Fruit fly (Drosophila melanogaster) whole organism, embryonic: ENCODE data around the gene CG15382.

Source experiments
- Atf-2 ChIP-seq: fragments of 200-800 bp; sonication (Bioruptor generic); optimal IDR thresholded peaks from 2 replicates; lab custom pipeline; 2016; ENCODE audit warnings: missing biosample characterization, missing genetic modification characterization
- CG1024 ChIP-seq: fragments of 200-800 bp; sonication (Bioruptor generic); IDR thresholded peaks from 2 replicates; pipeline ENCODE4 v1.3.6; 2022; ENCODE audit warnings: missing biosample characterization, missing genetic modification characterization
- CG11085 ChIP-seq: fragments of 200-800 bp; sonication (Bioruptor generic); IDR thresholded peaks from 2 replicates; pipeline ENCODE4 v1.3.6; 2022; ENCODE audit warnings: missing biosample characterization, missing genetic modification characterization
- CG11398 ChIP-seq: fragments of 200-800 bp; sonication (Bioruptor generic); optimal IDR thresholded peaks from 2 replicates; lab custom pipeline; 2016; ENCODE audit warnings: missing biosample characterization, missing genetic modification characterization
- CG11695 ChIP-seq: fragments of 200-800 bp; sonication (Bioruptor generic); IDR thresholded peaks from 3 replicates; pipeline ENCODE4 v1.3.6; 2022; ENCODE audit warnings: missing biosample characterization, missing genetic modification characterization
- CG11723 ChIP-seq: fragments of 200-800 bp; sonication (Bioruptor generic); optimal IDR thresholded peaks from 2 replicates; lab custom pipeline; 2017; ENCODE audit warnings: missing biosample characterization, mild to moderate bottlenecking, missing genetic modification characterization
- CG1647 ChIP-seq: fragments of 200-800 bp; sonication (Bioruptor generic); optimal IDR thresholded peaks from 3 replicates; lab custom pipeline; 2016; ENCODE audit warnings: missing biosample characterization, missing genetic modification characterization
- CG17361 ChIP-seq: fragments of 200-800 bp; sonication (Bioruptor generic); IDR thresholded peaks from 3 replicates; pipeline ENCODE4 v1.3.6; 2022; ENCODE audit warnings: missing biosample characterization, missing genetic modification characterization
- CG17912 ChIP-seq: fragments of 200-800 bp; sonication (Bioruptor generic); optimal IDR thresholded peaks from 2 replicates; lab custom pipeline; 2018; ENCODE audit warnings: missing biosample characterization, mild to moderate bottlenecking, missing genetic modification characterization
- CG18619 ChIP-seq: fragments of 200-800 bp; sonication (Bioruptor generic); optimal IDR thresholded peaks from 3 replicates; lab custom pipeline; 2017; ENCODE audit warnings: missing biosample characterization, mild to moderate bottlenecking, missing genetic modification characterization
- CG2678 ChIP-seq: fragments of 200-800 bp; sonication (Bioruptor generic); optimal IDR thresholded peaks from 3 replicates; lab custom pipeline; 2019; ENCODE audit warnings: missing biosample characterization, mild to moderate bottlenecking, missing genetic modification characterization, moderate library complexity
- CG30020 ChIP-seq: fragments of 200-800 bp; optimal IDR thresholded peaks from 2 replicates; lab custom pipeline; 2019; ENCODE audit warnings: missing biosample characterization, mild to moderate bottlenecking, missing genetic modification characterization, moderate library complexity
- CG3281 ChIP-seq: fragments of 200-800 bp; sonication (Bioruptor generic); optimal IDR thresholded peaks from 3 replicates; lab custom pipeline; 2017; ENCODE audit warnings: missing biosample characterization, mild to moderate bottlenecking, missing genetic modification characterization
- CG33213 ChIP-seq: fragments of 200-800 bp; sonication (Bioruptor generic); optimal IDR thresholded peaks from 3 replicates; lab custom pipeline; 2016; ENCODE audit warnings: missing biosample characterization, missing genetic modification characterization
- CG33557 ChIP-seq: fragments of 200-800 bp; sonication (Bioruptor generic); optimal IDR thresholded peaks from 2 replicates; lab custom pipeline; 2019; ENCODE audit warnings: missing biosample characterization, mild to moderate bottlenecking, missing genetic modification characterization, moderate library complexity
- CG4404 ChIP-seq: fragments of 200-800 bp; sonication (Bioruptor generic); IDR thresholded peaks from 2 replicates; pipeline ENCODE4 v1.3.6; 2022; ENCODE audit warnings: missing biosample characterization, missing genetic modification characterization
- CG4617 ChIP-seq: fragments of 200-800 bp; sonication (Bioruptor generic); optimal IDR thresholded peaks from 3 replicates; lab custom pipeline; 2016; ENCODE audit warnings: missing biosample characterization, missing genetic modification characterization, borderline replicate concordance
- CG4730 ChIP-seq: fragments of 200-800 bp; sonication (Bioruptor generic); IDR thresholded peaks from 2 replicates; pipeline ENCODE4 v1.3.6; 2022; ENCODE audit warnings: missing biosample characterization, missing genetic modification characterization
- CG5245 ChIP-seq: fragments of 200-800 bp; sonication (Bioruptor generic); optimal IDR thresholded peaks from 3 replicates; lab custom pipeline; 2016; ENCODE audit warnings: missing biosample characterization, missing genetic modification characterization
- CG6765 ChIP-seq: fragments of 200-800 bp; sonication (Bioruptor generic); optimal IDR thresholded peaks from 3 replicates; lab custom pipeline; 2017; ENCODE audit warnings: missing biosample characterization, mild to moderate bottlenecking, missing genetic modification characterization
- CG6791 ChIP-seq: fragments of 200-800 bp; sonication (Bioruptor generic); IDR thresholded peaks from 3 replicates; pipeline ENCODE4 v1.3.6; 2022; ENCODE audit warnings: missing biosample characterization, missing genetic modification characterization; ENCODE audit not compliant: partially characterized antibody
- CG7372 ChIP-seq: fragments of 200-800 bp; sonication (Bioruptor generic); IDR thresholded peaks from 2 replicates; pipeline ENCODE4 v1.3.6; 2022; ENCODE audit warnings: missing biosample characterization, missing genetic modification characterization
- CG9437 ChIP-seq: fragments of 200-800 bp; sonication (Bioruptor generic); optimal IDR thresholded peaks from 2 replicates; lab custom pipeline; 2018; ENCODE audit warnings: missing biosample characterization, mild to moderate bottlenecking, missing genetic modification characterization
- D19A ChIP-seq: fragments of 200-800 bp; optimal IDR thresholded peaks from 3 replicates; lab custom pipeline; 2019; ENCODE audit warnings: missing biosample characterization, mild to moderate bottlenecking, missing genetic modification characterization, moderate library complexity
- E2f2 ChIP-seq: fragments of 200-800 bp; sonication (Bioruptor generic); IDR thresholded peaks from 2 replicates; pipeline ENCODE4 v1.3.6; 2022; ENCODE audit warnings: missing biosample characterization, missing genetic modification characterization
- H15 ChIP-seq: fragments of 200-800 bp; sonication (Bioruptor generic); IDR thresholded peaks from 3 replicates; pipeline ENCODE4 v1.3.6; 2022; ENCODE audit warnings: missing biosample characterization, missing genetic modification characterization
- Hey ChIP-seq: fragments of 200-800 bp; sonication (Bioruptor generic); optimal IDR thresholded peaks from 3 replicates; lab custom pipeline; 2018; ENCODE audit warnings: missing biosample characterization, mild to moderate bottlenecking, missing genetic modification characterization
- Lpt ChIP-seq: fragments of >200 bp; optimal IDR thresholded peaks from 2 replicates; lab custom pipeline; 2018; ENCODE audit warnings: missing biosample characterization, missing genetic modification characterization
- MBD-R2 ChIP-seq: fragments of 200-800 bp; sonication (Bioruptor generic); IDR thresholded peaks from 2 replicates; pipeline ENCODE4 v1.3.6; 2022; ENCODE audit warnings: missing biosample characterization, missing genetic modification characterization
- PHDP ChIP-seq: fragments of 200-800 bp; sonication (Bioruptor generic); optimal IDR thresholded peaks from 3 replicates; lab custom pipeline; 2018; ENCODE audit warnings: missing biosample characterization, mild to moderate bottlenecking, missing genetic modification characterization, moderate library complexity
- Rfx ChIP-seq: fragments of 200-800 bp; sonication (Bioruptor generic); IDR thresholded peaks from 2 replicates; pipeline ENCODE4 v1.3.6; 2022; ENCODE audit warnings: missing biosample characterization, missing genetic modification characterization
- Scr ChIP-seq: fragments of 200-800 bp; sonication (Bioruptor generic); IDR thresholded peaks from 2 replicates; pipeline ENCODE4 v1.3.6; 2022; ENCODE audit warnings: missing biosample characterization, missing genetic modification characterization; ENCODE audit not compliant: partially characterized antibody
- Sox100B ChIP-seq: fragments of 200-800 bp; sonication (Bioruptor generic); optimal IDR thresholded peaks from 3 replicates; lab custom pipeline; 2018; ENCODE audit warnings: missing biosample characterization, mild to moderate bottlenecking, missing genetic modification characterization
- Sry-δ ChIP-seq: fragments of 200-800 bp; sonication (Bioruptor generic); optimal IDR thresholded peaks from 2 replicates; lab custom pipeline; 2016; ENCODE audit warnings: missing biosample characterization, missing genetic modification characterization
- YL-1 ChIP-seq: fragments of 200-800 bp; sonication (Bioruptor generic); optimal IDR thresholded peaks from 3 replicates; lab custom pipeline; 2017; ENCODE audit warnings: missing biosample characterization, mild to moderate bottlenecking, missing genetic modification characterization
- amos ChIP-seq: fragments of 200-800 bp; sonication (Bioruptor generic); IDR thresholded peaks from 2 replicates; pipeline ENCODE4 v1.3.6; 2022; ENCODE audit warnings: missing biosample characterization, missing genetic modification characterization; ENCODE audit not compliant: partially characterized antibody
- crc ChIP-seq: fragments of 200-800 bp; sonication (Bioruptor generic); optimal IDR thresholded peaks from 2 replicates; lab custom pipeline; 2016; ENCODE audit warnings: missing biosample characterization, missing genetic modification characterization
- disco-r ChIP-seq: fragments of 200-800 bp; sonication (Bioruptor generic); optimal IDR thresholded peaks from 2 replicates; lab custom pipeline; 2016; ENCODE audit warnings: missing biosample characterization, missing genetic modification characterization
- exex ChIP-seq: fragments of 200-800 bp; sonication (Bioruptor generic); optimal IDR thresholded peaks from 4 replicates; lab custom pipeline; 2018; ENCODE audit warnings: missing biosample characterization, mild to moderate bottlenecking, missing genetic modification characterization, moderate library complexity
- ftz-f1 ChIP-seq: fragments of 200-800 bp; sonication (Bioruptor generic); optimal IDR thresholded peaks from 2 replicates; lab custom pipeline; 2016; ENCODE audit warnings: missing biosample characterization, missing genetic modification characterization
- grau ChIP-seq: fragments of 200-800 bp; optimal IDR thresholded peaks from 3 replicates; lab custom pipeline; 2019; ENCODE audit warnings: missing biosample characterization, mild to moderate bottlenecking, missing genetic modification characterization, moderate library complexity
- grn ChIP-seq: fragments of 200-800 bp; sonication (Bioruptor generic); optimal IDR thresholded peaks from 3 replicates; lab custom pipeline; 2017; ENCODE audit warnings: missing biosample characterization, missing genetic modification characterization
- lbe ChIP-seq: fragments of 200-800 bp; sonication (Bioruptor generic); optimal IDR thresholded peaks from 2 replicates; lab custom pipeline; 2016; ENCODE audit warnings: missing biosample characterization, mild to moderate bottlenecking, missing genetic modification characterization
- mld ChIP-seq: fragments of 200-800 bp; sonication (Bioruptor generic); IDR thresholded peaks from 3 replicates; pipeline ENCODE4 v1.3.6; 2022; ENCODE audit warnings: missing biosample characterization, missing genetic modification characterization; ENCODE audit not compliant: partially characterized antibody
- phol ChIP-seq: fragments of 200-800 bp; sonication (Bioruptor generic); optimal IDR thresholded peaks from 3 replicates; lab custom pipeline; 2018; ENCODE audit warnings: missing biosample characterization, mild to moderate bottlenecking, missing genetic modification characterization, moderate library complexity
- pita ChIP-seq: fragments of 200-800 bp; sonication (Bioruptor generic); optimal IDR thresholded peaks from 2 replicates; lab custom pipeline; 2017; ENCODE audit warnings: missing biosample characterization, mild to moderate bottlenecking, missing genetic modification characterization
- run ChIP-seq: fragments of 200-800 bp; sonication (Bioruptor generic); optimal IDR thresholded peaks from 3 replicates; lab custom pipeline; 2018; ENCODE audit warnings: missing biosample characterization, mild to moderate bottlenecking, missing genetic modification characterization
- sisA ChIP-seq: fragments of 200-800 bp; sonication (Bioruptor generic); IDR thresholded peaks from 2 replicates; pipeline ENCODE4 v1.3.6; 2022; ENCODE audit warnings: missing biosample characterization, missing genetic modification characterization
- trem ChIP-seq: fragments of 200-800 bp; optimal IDR thresholded peaks from 3 replicates; lab custom pipeline; 2019; ENCODE audit warnings: missing biosample characterization, mild to moderate bottlenecking, missing genetic modification characterization, moderate library complexity
- twi ChIP-seq: fragments of 200-800 bp; optimal IDR thresholded peaks from 2 replicates; lab custom pipeline; 2019; ENCODE audit warnings: missing biosample characterization, mild to moderate bottlenecking, missing genetic modification characterization, moderate library complexity
- vvl ChIP-seq: fragments of 200-800 bp; sonication (Bioruptor generic); IDR thresholded peaks from 2 replicates; pipeline ENCODE4 v1.3.6; 2022; ENCODE audit warnings: missing biosample characterization, missing genetic modification characterization

Gene CG15382

DNA sequence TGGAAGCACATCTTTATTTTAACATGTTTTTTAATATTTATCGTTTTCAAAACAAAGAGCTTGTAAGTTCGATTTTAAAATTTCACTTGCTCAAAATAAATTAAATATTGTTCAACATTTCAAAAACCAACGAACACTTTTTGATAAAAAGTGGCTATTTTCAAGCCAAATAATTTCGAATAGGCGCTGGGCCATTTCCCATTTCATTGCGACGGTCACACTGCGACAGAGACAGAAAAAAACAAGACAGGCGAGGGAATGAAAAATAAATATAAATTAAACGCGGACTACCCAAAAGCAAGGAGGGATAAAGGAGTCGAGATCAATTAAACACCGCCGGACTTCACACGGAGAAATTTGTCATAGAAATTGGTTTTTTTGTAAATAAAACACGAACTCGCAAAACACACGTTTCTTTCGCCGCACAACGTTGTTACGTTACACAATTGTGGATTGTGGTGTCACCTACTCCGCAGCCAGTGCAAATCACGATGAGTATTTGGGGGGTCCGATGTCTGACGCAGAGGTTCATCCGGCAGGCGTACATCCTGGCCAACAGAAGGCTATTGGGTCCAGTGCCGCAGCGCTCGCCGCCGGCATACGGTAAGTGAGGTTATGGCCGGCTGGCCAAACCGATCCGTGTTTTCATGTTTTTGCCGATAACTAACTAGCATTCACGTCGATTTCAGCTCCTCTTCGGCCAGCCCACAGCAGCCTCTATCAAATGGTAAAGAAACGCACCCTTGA lies 3.8 kb upstream of the CG15382 start, which contains the start of gene AIF:
Gene AIF (plus strand): TSS at position 211 of the 747 bp plus-strand sequence.
- no peak for TF ChIP-seq grau (tag; lab: Kevin White, UChicago)
- TF ChIP-seq E2f2 (GFP tag; lab: Robert Waterston, UW): peak; percentile 61
- TF ChIP-seq Scr (GFP tag; lab: Robert Waterston, UW): no peak
- TF ChIP-seq CG11695: no peak
- TF ChIP-seq CG9437 (GFP tag; lab: Kevin White, UChicago): peak; percentile 80
- TF ChIP-seq twi (tag; lab: Kevin White, UChicago): no peak
- TF ChIP-seq CG11723 (GFP tag; lab: Kevin White, UChicago): no peak
- peak; percentile 40 for TF ChIP-seq CG4617 (GFP tag; lab: Kevin White, UChicago)
- TF ChIP-seq Rfx: no peak
- no peak for TF ChIP-seq CG18619 (GFP tag; lab: Kevin White, UChicago)
- no peak for TF ChIP-seq CG33557 (GFP tag; lab: Kevin White, UChicago)
- no peak for TF ChIP-seq CG7372 (GFP tag; lab: Robert Waterston, UW)
- TF ChIP-seq CG30020 (tag; lab: Kevin White, UChicago): peak; percentile 54
- no peak for TF ChIP-seq lbe (GFP tag; lab: Kevin White, UChicago)
- no peak for TF ChIP-seq MBD-R2 (GFP tag; lab: Robert Waterston, UW)
- TF ChIP-seq Sox100B (GFP tag; lab: Kevin White, UChicago): no peak
- TF ChIP-seq disco-r: no peak
- TF ChIP-seq grn: no peak
- TF ChIP-seq Lpt (GFP tag; lab: Kevin White, UChicago): no peak
- no peak for TF ChIP-seq PHDP (tag; lab: Kevin White, UChicago)
- TF ChIP-seq CG17361 (GFP tag; lab: Robert Waterston, UW): no peak
- no peak for TF ChIP-seq CG2678 (tag; lab: Kevin White, UChicago)
- no peak for TF ChIP-seq CG1024 (GFP tag; lab: Robert Waterston, UW)
- TF ChIP-seq ftz-f1 (GFP tag; lab: Kevin White, UChicago): no peak
- peak; percentile 54 for TF ChIP-seq trem (tag; lab: Kevin White, UChicago)
- no peak for TF ChIP-seq CG4730
- 0 out of 2 replicates have a peak, but pooled peaks have one; percentile 36 for TF ChIP-seq vvl (GFP tag; lab: Robert Waterston, UW)
- TF ChIP-seq CG11085 (GFP tag; lab: Robert Waterston, UW): no peak
- TF ChIP-seq sisA (GFP tag; lab: Robert Waterston, UW): no peak
- no peak for TF ChIP-seq CG3281
- no peak for TF ChIP-seq CG1647 (GFP tag; lab: Kevin White, UChicago)
- TF ChIP-seq CG4404 (GFP tag; lab: Robert Waterston, UW): no peak
- TF ChIP-seq H15 (GFP tag; lab: Robert Waterston, UW): no peak
- TF ChIP-seq CG17912 (GFP tag; lab: Kevin White, UChicago): no peak
- TF ChIP-seq run (tag; lab: Kevin White, UChicago): no peak
- no peak for TF ChIP-seq mld (GFP tag; lab: Robert Waterston, UW)
- TF ChIP-seq pita (GFP tag; lab: Kevin White, UChicago): no peak
- TF ChIP-seq D19A (tag; lab: Kevin White, UChicago): no peak
- TF ChIP-seq CG33213: no peak
- no peak for TF ChIP-seq exex (tag; lab: Kevin White, UChicago)
- no peak for TF ChIP-seq Atf-2 (GFP tag; lab: Kevin White, UChicago)
- TF ChIP-seq Sry-δ (GFP tag; lab: Kevin White, UChicago): peak; percentile 7
- TF ChIP-seq CG11398 (GFP tag; lab: Kevin White, UChicago): no peak
- TF ChIP-seq Hey (tag; lab: Kevin White, UChicago): no peak
- TF ChIP-seq amos (GFP tag; lab: Robert Waterston, UW): no peak
- TF ChIP-seq crc (GFP tag; lab: Kevin White, UChicago): no peak
- TF ChIP-seq YL-1 (GFP tag; lab: Kevin White, UChicago): peak; percentile 81
- TF ChIP-seq CG6791: no peak
- TF ChIP-seq CG5245 (GFP tag; lab: Kevin White, UChicago): no peak
- no peak for TF ChIP-seq phol (tag; lab: Kevin White, UChicago)
- TF ChIP-seq CG6765 (GFP tag; lab: Kevin White, UChicago): no peak
